Worm (Caenorhabditis elegans) whole organism, L4 larva: ENCODE results near the gene exc-5.

Experiments
- F26F4.8 ChIP-seq: fragments of 200-800 bp; sonication (Bioruptor generic); conservative IDR thresholded peaks from 2 replicates; pipeline ENCODE4 v1.3.6; 2022; ENCODE audit warnings: missing genetic modification characterization, missing compliant biosample characterization
- ZK546.5 ChIP-seq, 2 experiments: sonication (generic microtip); optimal IDR thresholded peaks; 2 replicates each; lab custom pipeline; 2017; ENCODE audit warnings: missing biosample characterization in 2 of 2, missing genetic modification characterization in 2 of 2
- aha-1 ChIP-seq: fragments of 150-350 bp; peaks from one replicate; lab custom pipeline; 2014; ENCODE audit warnings: missing biosample characterization, missing genetic modification characterization
- aly-2 ChIP-seq: sonication (generic microtip); optimal IDR thresholded peaks from 2 replicates; lab custom pipeline; 2018; ENCODE audit warnings: missing biosample characterization, missing genetic modification characterization
- ceh-28 ChIP-seq: fragments of 150-350 bp; optimal IDR thresholded peaks from 2 replicates; lab custom pipeline; 2014; ENCODE audit warnings: missing biosample characterization, missing genetic modification reagents, missing genetic modification characterization
- ceh-82 ChIP-seq: sonication (generic microtip); optimal IDR thresholded peaks from 2 replicates; lab custom pipeline; 2017; ENCODE audit warnings: missing biosample characterization, missing genetic modification characterization
- ces-1 ChIP-seq: fragments of 150-350 bp; sonication (generic microtip); optimal IDR thresholded peaks from 4 replicates; lab custom pipeline; 2014; ENCODE audit warnings: missing biosample characterization, missing genetic modification reagents, missing genetic modification characterization
- cey-2 ChIP-seq: sonication (generic microtip); optimal IDR thresholded peaks from 3 replicates; lab custom pipeline; 2017; ENCODE audit warnings: missing genetic modification characterization, mild to moderate bottlenecking, missing compliant biosample characterization, antibody characterized with exemption, borderline replicate concordance; ENCODE audit not compliant: insufficient read depth
- ctbp-1 ChIP-seq: fragments of 200-800 bp; sonication (Bioruptor generic); IDR thresholded peaks from 2 replicates; pipeline ENCODE4 v1.3.6; 2022; ENCODE audit warnings: missing genetic modification reagents, missing genetic modification characterization, missing compliant biosample characterization
- daf-16 ChIP-seq, 3 experiments: sonication (generic microtip); optimal IDR thresholded peaks; 2 replicates each; lab custom pipeline; 2016 to 2017; ENCODE audit warnings: missing genetic modification characterization in 3 of 3, missing genetic modification reagents in 3 of 3, mild to moderate bottlenecking in 2 of 3, missing compliant biosample characterization in 2 of 3, missing biosample characterization in 1 of 3, moderate library complexity in 1 of 3
- dmd-6 ChIP-seq: fragments of 200-800 bp; sonication (Bioruptor generic); IDR thresholded peaks from 2 replicates; pipeline ENCODE4 v1.3.6; 2022; ENCODE audit warnings: missing genetic modification reagents, missing genetic modification characterization, missing compliant biosample characterization
- dmd-8 ChIP-seq: fragments of 200-800 bp; sonication (Bioruptor generic); IDR thresholded peaks from 2 replicates; pipeline ENCODE4 v1.3.6; 2022; ENCODE audit warnings: missing genetic modification characterization, missing compliant biosample characterization
- duxl-1 ChIP-seq: sonication (generic microtip); optimal IDR thresholded peaks from 2 replicates; lab custom pipeline; 2016; ENCODE audit warnings: mild to moderate bottlenecking, missing genetic modification characterization, moderate library complexity, missing compliant biosample characterization; ENCODE audit not compliant: poor library complexity
- egl-43 ChIP-seq: fragments of 200-800 bp; sonication (Bioruptor generic); IDR thresholded peaks from 2 replicates; pipeline ENCODE4 v1.3.6; 2022; ENCODE audit warnings: missing genetic modification reagents, missing genetic modification characterization, missing compliant biosample characterization
- fkh-10 ChIP-seq: fragments of 150-350 bp; optimal IDR thresholded peaks from 2 replicates; lab custom pipeline; 2014; ENCODE audit warnings: missing biosample characterization, missing genetic modification reagents, missing genetic modification characterization
- fos-1 ChIP-seq: fragments of 150-350 bp; optimal IDR thresholded peaks from 2 replicates; lab custom pipeline; 2014; ENCODE audit warnings: missing biosample characterization, missing genetic modification characterization
- hlh-30 ChIP-seq: sonication (generic microtip); optimal IDR thresholded peaks from 2 replicates; lab custom pipeline; 2017; ENCODE audit warnings: antibody characterized with exemption, mild to moderate bottlenecking, missing genetic modification characterization, missing compliant biosample characterization; ENCODE audit not compliant: insufficient read depth
- lin-39 ChIP-seq: fragments of 150-350 bp; optimal IDR thresholded peaks from 2 replicates; lab custom pipeline; 2014; ENCODE audit warnings: missing biosample characterization, missing genetic modification reagents, missing genetic modification characterization
- madf-9 ChIP-seq: fragments of 200-800 bp; sonication (Bioruptor generic); conservative IDR thresholded peaks from 2 replicates; pipeline ENCODE4 v1.3.6; 2022; ENCODE audit warnings: missing genetic modification reagents, missing genetic modification characterization, missing compliant biosample characterization
- mep-1 ChIP-seq: fragments of 150-350 bp; sonication (generic microtip); optimal IDR thresholded peaks from 3 replicates; lab custom pipeline; 2014; ENCODE audit warnings: missing biosample characterization, missing genetic modification characterization
- mes-2 ChIP-seq: sonication (generic microtip); optimal IDR thresholded peaks from 2 replicates; lab custom pipeline; 2016; ENCODE audit warnings: missing genotype, mild to moderate bottlenecking, missing genetic modification characterization, missing compliant biosample characterization; ENCODE audit not compliant: poor library complexity, severe bottlenecking
- nhr-237 ChIP-seq: sonication (generic microtip); optimal IDR thresholded peaks from 2 replicates; lab custom pipeline; 2017; ENCODE audit warnings: missing biosample characterization, missing genetic modification characterization
- nhr-25 ChIP-seq: sonication (generic microtip); optimal IDR thresholded peaks from 2 replicates; lab custom pipeline; 2017; ENCODE audit warnings: missing genetic modification characterization, mild to moderate bottlenecking, missing compliant biosample characterization, antibody characterized with exemption, moderate library complexity, borderline replicate concordance; ENCODE audit not compliant: insufficient read depth
- nhr-28 ChIP-seq: fragments of 150-350 bp; optimal IDR thresholded peaks from 2 replicates; lab custom pipeline; 2014; ENCODE audit warnings: missing biosample characterization, missing genetic modification characterization
- nhr-42 ChIP-seq: fragments of 200-800 bp; sonication (Bioruptor generic); IDR thresholded peaks from 2 replicates; pipeline ENCODE4 v1.3.6; 2022; ENCODE audit warnings: missing genetic modification characterization, missing compliant biosample characterization
- nhr-6 ChIP-seq: fragments of 150-350 bp; optimal IDR thresholded peaks from 2 replicates; lab custom pipeline; 2014; ENCODE audit warnings: missing biosample characterization, missing genetic modification characterization
- nhr-77 ChIP-seq: fragments of 150-350 bp; optimal IDR thresholded peaks from 2 replicates; lab custom pipeline; 2014; ENCODE audit warnings: missing biosample characterization, missing genetic modification characterization
- pha-4 ChIP-seq, 2 experiments: fragments of 150-350 bp in 1 of 2; fragments of 200-800 bp in 1 of 2; sonication (Bioruptor generic) in 1 of 2; IDR thresholded peaks in 1 of 2; optimal IDR thresholded peaks in 1 of 2; 2 replicates each; pipeline versions ENCODE4 v1.3.6 to Lab custom; 2014 to 2022; ENCODE audit warnings: missing genetic modification characterization in 2 of 2, missing genetic modification reagents in 2 of 2, missing biosample characterization in 1 of 2, missing compliant biosample characterization in 1 of 2
- rbr-2 ChIP-seq: sonication (generic microtip); optimal IDR thresholded peaks from 2 replicates; lab custom pipeline; 2016; ENCODE audit warnings: missing genotype, missing genetic modification characterization, missing compliant biosample characterization
- saeg-2 ChIP-seq: fragments of 200-800 bp; sonication (Bioruptor generic); IDR thresholded peaks from 2 replicates; pipeline ENCODE4 v1.3.6; 2022; ENCODE audit warnings: missing genetic modification reagents, missing genetic modification characterization, missing compliant biosample characterization
- tag-97 ChIP-seq: fragments of 200-800 bp; sonication (Bioruptor generic); IDR thresholded peaks from 2 replicates; pipeline ENCODE4 v1.3.6; 2022; ENCODE audit warnings: missing genetic modification characterization, missing compliant biosample characterization
- unc-39 ChIP-seq: sonication (generic microtip); optimal IDR thresholded peaks from 2 replicates; lab custom pipeline; 2017; ENCODE audit warnings: missing biosample characterization, missing genetic modification characterization
- unc-62 ChIP-seq, 3 experiments: fragments of 150-350 bp in 1 of 3; sonication (generic microtip); optimal IDR thresholded peaks in 2 of 3; peaks in 1 of 3; 1 replicate in 1 of 3; 2 replicates in 2 of 3; lab custom pipeline; 2014 to 2017; ENCODE audit warnings: missing biosample characterization in 3 of 3, missing genetic modification characterization in 3 of 3, missing genetic modification reagents in 3 of 3, missing genotype in 1 of 3
- zag-1 ChIP-seq: fragments of 150-350 bp; optimal IDR thresholded peaks from 2 replicates; lab custom pipeline; 2014; ENCODE audit warnings: missing biosample characterization, missing genetic modification characterization
- zfp-3 ChIP-seq: fragments of 200-800 bp; sonication (Bioruptor generic); conservative IDR thresholded peaks from 2 replicates; pipeline ENCODE4 v1.3.6; 2022; ENCODE audit warnings: missing genetic modification reagents, missing genetic modification characterization, missing compliant biosample characterization
- zip-11 ChIP-seq: fragments of 200-800 bp; sonication (Bioruptor generic); IDR thresholded peaks from 2 replicates; pipeline ENCODE4 v1.3.6; 2022; ENCODE audit warnings: missing genetic modification characterization, missing compliant biosample characterization
- ztf-11 ChIP-seq: fragments of 150-350 bp; optimal IDR thresholded peaks from 2 replicates; lab custom pipeline; 2014; ENCODE audit warnings: missing biosample characterization, missing genetic modification characterization

exc-5 gene

DNA sequence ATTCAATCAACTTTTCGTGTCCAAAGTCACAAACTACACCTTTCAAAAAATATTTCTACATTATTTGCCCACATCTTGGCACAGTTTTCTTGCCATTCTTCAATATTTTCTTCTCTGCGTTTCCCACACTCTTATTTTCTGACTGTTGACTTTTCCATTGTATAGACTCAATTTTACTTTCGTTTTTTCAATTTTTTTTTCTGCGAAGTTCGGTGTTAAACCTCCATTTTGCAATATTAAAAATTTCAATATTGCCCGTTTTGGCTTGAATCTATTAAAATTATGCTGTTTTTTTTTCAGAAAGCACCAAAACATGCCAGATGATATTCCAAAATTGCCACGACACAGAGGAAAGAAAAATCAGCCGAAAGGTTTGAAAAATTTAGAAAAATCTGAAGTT lies 48.9 kb downstream of the exc-5 start, which contains the start of gene cdc-50.B:
Gene cdc-50.B (plus strand): TSS at position 301 of the 400 bp plus-strand sequence.
- TF ChIP-seq nhr-28 (tag; lab: Kevin White, UChicago) (peak; percentile 27), fkh-10 (GFP tag; lab: Kevin White, UChicago) (no peak)

DNA sequence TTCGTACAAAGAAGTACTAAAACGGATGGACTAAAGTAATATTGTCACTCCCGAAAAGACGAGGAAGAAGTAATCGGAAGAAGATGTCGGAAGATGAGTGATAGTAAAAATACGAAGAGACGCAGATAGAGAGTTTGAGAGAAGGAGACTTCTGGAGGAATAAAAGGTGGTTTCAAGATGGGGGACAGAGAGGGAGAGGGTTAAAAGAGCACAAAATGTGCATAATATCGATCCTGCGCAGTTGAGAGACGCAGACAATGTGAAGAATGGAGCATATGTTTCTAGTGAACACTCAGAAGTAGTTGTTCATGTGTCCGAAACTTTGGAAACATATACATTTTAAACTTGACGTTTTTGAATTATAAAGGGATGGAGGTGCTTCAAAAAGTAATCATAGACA lies 51.0 kb downstream of the exc-5 start:
- TF ChIP-seq nhr-42 (GFP tag; lab: Robert Waterston, UW) (no peak), zag-1 (tag; lab: Kevin White, UChicago) (no peak), unc-39 (tag; lab: Kevin White, UChicago) (no peak), ztf-11 (tag; lab: Kevin White, UChicago) (no peak), duxl-1 (tag; lab: Kevin White, UChicago) (no peak), unc-62 (GFP tag; optimal IDR thresholded peaks at IDR 0.05 in 1 of 2; lab: Kevin White, UChicago) (peak in 1 of 2 experiments; percentile 98), unc-62 (tag; optimal IDR thresholded peaks at IDR 0.05; lab: Kevin White, UChicago) (no peak), ceh-28 (tag; lab: Kevin White, UChicago) (peak; percentile 16), tag-97 (GFP tag; lab: Robert Waterston, UW) (no peak), rbr-2 (tag; lab: Kevin White, UChicago) (peak; percentile 62), zfp-3 (GFP tag; lab: Robert Waterston, UW) (no peak), hlh-30 (peak; percentile 30), saeg-2 (GFP tag; lab: Robert Waterston, UW) (no peak), zip-11 (GFP tag; lab: Robert Waterston, UW) (no peak), egl-43 (GFP tag; lab: Robert Waterston, UW) (no peak), ces-1 (GFP tag; lab: Kevin White, UChicago) (no peak), nhr-77 (no peak), aly-2 (tag; lab: Kevin White, UChicago) (no peak), ctbp-1 (peak; percentile 61), nhr-237 (tag; lab: Kevin White, UChicago) (no peak), lin-39 (tag; lab: Kevin White, UChicago) (no peak), fkh-10 (GFP tag; lab: Kevin White, UChicago) (peak; percentile 94), aha-1 (tag; lab: Kevin White, UChicago) (peak; percentile 32), dmd-8 (GFP tag; lab: Robert Waterston, UW) (no peak), pha-4 (GFP tag; IDR thresholded peaks at IDR 0.05; lab: Robert Waterston, UW) (no peak), pha-4 (tag; optimal IDR thresholded peaks at IDR 0.05; lab: Kevin White, UChicago) (no peak), mep-1 (peak; percentile 61), ZK546.5 (tag; optimal IDR thresholded peaks at IDR 0.05; lab: Kevin White, UChicago) (no peak), nhr-25 (tag; lab: Kevin White, UChicago) (no peak), nhr-6 (tag; lab: Kevin White, UChicago) (peak; percentile 13), fos-1 (tag; lab: Kevin White, UChicago) (no peak), daf-16 (GFP tag; optimal IDR thresholded peaks at IDR 0.05; lab: Kevin White, UChicago) (no peak), daf-16 (tag; optimal IDR thresholded peaks at IDR 0.05; lab: Kevin White, UChicago) (no peak), mes-2 (tag; lab: Kevin White, UChicago) (no peak), ceh-82 (tag; lab: Kevin White, UChicago) (no peak), F26F4.8 (GFP tag; lab: Robert Waterston, UW) (no peak), madf-9 (GFP tag; lab: Robert Waterston, UW) (no peak), dmd-6 (GFP tag; lab: Robert Waterston, UW) (no peak), cey-2 (tag; lab: Kevin White, UChicago) (no peak)
- TF ChIP-seq, all 104 proteins: peak for 9
